Fruit fly (Drosophila melanogaster): ENCODE results near the gene Mlp84B.
A peak's percentile ranks its signal among the peaks of the same experiment; 100 is the strongest.

Mlp84B gene

dm6 chr3R:7105503-7106164, 11.9 kb downstream of the Mlp84B start:
- no peak for TF ChIP-seq CG11294 (GFP tag; IDR thresholded peaks at IDR 0.05)
- TF ChIP-seq salr (GFP tag; optimal IDR thresholded peaks at IDR 0.05), result no peak
- TF ChIP-seq CG6163 (GFP tag; IDR thresholded peaks at IDR 0.05), result no peak

dm6 chr3R:7104308-7104707, 13.2 kb downstream of the Mlp84B start:
- TF ChIP-seq achi (GFP tag; optimal IDR thresholded peaks at IDR 0.05) (no peak), svp (GFP tag) (peak; percentile 14)

- TF ChIP-seq CG11294 (GFP tag; IDR thresholded peaks at IDR 0.05) (no peak), esn (GFP tag; optimal IDR thresholded peaks at IDR 0.05) (no peak), spab (GFP tag; optimal IDR thresholded peaks at IDR 0.05) (no peak), CG4318 (GFP tag; optimal IDR thresholded peaks at IDR 0.05) (no peak), dac (GFP tag; optimal IDR thresholded peaks at IDR 0.05) (no peak), Eip93F (GFP tag; optimal IDR thresholded peaks at IDR 0.05) (peak; percentile 78), Smox (GFP tag; optimal IDR thresholded peaks at IDR 0.05) (no peak), Sox14 (GFP tag; optimal IDR thresholded peaks at IDR 0.05) (no peak), achi (GFP tag; optimal IDR thresholded peaks at IDR 0.05) (no peak), dsx (GFP tag; optimal IDR thresholded peaks at IDR 0.05; ENCODE audit: poor library complexity, severe bottlenecking) (peak; percentile 73), CG10669 (GFP tag; optimal IDR thresholded peaks at IDR 0.05) (no peak), CG3919 (GFP tag; optimal IDR thresholded peaks at IDR 0.05) (peak; percentile 16), CG6163 (GFP tag; IDR thresholded peaks at IDR 0.05) (peak; percentile 44; the same call in 2 of the 3 replicates), CG3032 (tag; optimal IDR thresholded peaks at IDR 0.05) (no peak), topi (GFP tag; optimal IDR thresholded peaks at IDR 0.05) (no peak), Ets21C (GFP tag; optimal IDR thresholded peaks at IDR 0.05) (no peak), OdsH (GFP tag; optimal IDR thresholded peaks at IDR 0.05) (no peak), CG15336 (GFP tag; IDR thresholded peaks at IDR 0.05) (peak; percentile 53; the same call in 1 of the 2 replicates), Blimp-1 (GFP tag; optimal IDR thresholded peaks at IDR 0.05) (no peak), CG8319 (GFP tag; optimal IDR thresholded peaks at IDR 0.05) (no peak), CG34406 (GFP tag; optimal IDR thresholded peaks at IDR 0.05) (no peak), Hr38 (GFP tag; optimal IDR thresholded peaks at IDR 0.05) (no peak), fd59A (GFP tag; optimal IDR thresholded peaks at IDR 0.05) (no peak), cyc (GFP tag; optimal IDR thresholded peaks at IDR 0.05) (no peak), Sox15 (GFP tag; optimal IDR thresholded peaks at IDR 0.05) (no peak), ss (GFP tag; optimal IDR thresholded peaks at IDR 0.05) (peak; percentile 40 to 57), CG11762 (GFP tag; optimal IDR thresholded peaks at IDR 0.05; ENCODE audit: insufficient read depth) (no peak), CG1621 (tag; optimal IDR thresholded peaks at IDR 0.05) (peak; percentile 24), CG16779 (tag; optimal IDR thresholded peaks at IDR 0.05) (peak; percentile 6), salr (GFP tag; optimal IDR thresholded peaks at IDR 0.05) (no peak), acj6 (GFP tag; optimal IDR thresholded peaks at IDR 0.05) (no peak), fkh (GFP tag; optimal IDR thresholded peaks at IDR 0.05) (peak; percentile 78), CG7368 (GFP tag; optimal IDR thresholded peaks at IDR 0.05) (no peak), CG6276 (GFP tag; optimal IDR thresholded peaks at IDR 0.05) (no peak), CG8632 (GFP tag; optimal IDR thresholded peaks at IDR 0.05) (no peak), CG6808 (GFP tag; optimal IDR thresholded peaks at IDR 0.05) (peak; percentile 43), CG10631 (GFP tag; optimal IDR thresholded peaks at IDR 0.05) (no peak), Hr4 (GFP tag; optimal IDR thresholded peaks at IDR 0.05) (no peak), eg (GFP tag; IDR thresholded peaks at IDR 0.05) (0 out of 3 replicates have a peak, but pooled peaks have one; percentile 29), Met (GFP tag; optimal IDR thresholded peaks at IDR 0.05) (no peak), svp (GFP tag) (peak; percentile 60), CG32006 (GFP tag; optimal IDR thresholded peaks at IDR 0.05) (no peak), Lpt (GFP tag; optimal IDR thresholded peaks at IDR 0.05) (peak; percentile 64)
Measured at dm6 chr3R:7102853-7103833, 14.4 kb downstream of the Mlp84B start.

All from whole organism, prepupa.